Fruit fly (Drosophila melanogaster) whole organism, embryonic: ENCODE results near the gene CG15696.

Experiments
- B-H1 ChIP-seq: fragments of 200-800 bp; sonication (Bioruptor generic); IDR thresholded peaks from 3 replicates; pipeline ENCODE4 v1.3.6; 2022; ENCODE audit warnings: missing biosample characterization, missing genetic modification characterization
- Bdp1 ChIP-seq: fragments of 200-800 bp; sonication (Bioruptor generic); optimal IDR thresholded peaks from 3 replicates; lab custom pipeline; 2016; ENCODE audit warnings: missing biosample characterization, missing genetic modification characterization
- CG11696 ChIP-seq: fragments of 200-800 bp; sonication (Bioruptor generic); IDR thresholded peaks from 2 replicates; pipeline ENCODE4 v1.3.6; 2022; ENCODE audit warnings: missing biosample characterization, missing genetic modification characterization
- CG12071 ChIP-seq: fragments of 200-800 bp; sonication (Bioruptor generic); optimal IDR thresholded peaks from 3 replicates; lab custom pipeline; 2018; ENCODE audit warnings: missing biosample characterization, mild to moderate bottlenecking, missing genetic modification characterization
- CG12155 ChIP-seq: fragments of 200-800 bp; sonication (Bioruptor generic); optimal IDR thresholded peaks from 3 replicates; lab custom pipeline; 2016; ENCODE audit warnings: missing biosample characterization, missing genetic modification characterization
- CG12769 ChIP-seq: fragments of 200-800 bp; sonication (Bioruptor generic); optimal IDR thresholded peaks from 2 replicates; lab custom pipeline; 2019; ENCODE audit warnings: missing biosample characterization, mild to moderate bottlenecking, missing genetic modification characterization, moderate library complexity
- CG13894 ChIP-seq: fragments of 200-800 bp; sonication (Bioruptor generic); optimal IDR thresholded peaks from 3 replicates; lab custom pipeline; 2018; ENCODE audit warnings: missing biosample characterization, mild to moderate bottlenecking, missing genetic modification characterization, moderate library complexity
- CG17186 ChIP-seq: fragments of 200-800 bp; sonication (Bioruptor generic); optimal IDR thresholded peaks from 3 replicates; lab custom pipeline; 2017; ENCODE audit warnings: missing biosample characterization, missing genetic modification reagents, missing genetic modification characterization
- CG17612 ChIP-seq: fragments of 200-800 bp; sonication (Bioruptor generic); IDR thresholded peaks from 2 replicates; pipeline ENCODE4 v1.3.6; 2022; ENCODE audit warnings: missing biosample characterization, missing genetic modification characterization
- CG2116 ChIP-seq: fragments of 200-800 bp; sonication (Bioruptor generic); optimal IDR thresholded peaks from 3 replicates; lab custom pipeline; 2018; ENCODE audit warnings: missing biosample characterization, mild to moderate bottlenecking, missing genetic modification characterization
- CG2712 ChIP-seq: fragments of 200-800 bp; optimal IDR thresholded peaks from 3 replicates; lab custom pipeline; 2019; ENCODE audit warnings: missing biosample characterization, mild to moderate bottlenecking, missing genetic modification characterization, moderate library complexity
- CG3065 ChIP-seq: fragments of 200-800 bp; sonication (Bioruptor generic); optimal IDR thresholded peaks from 2 replicates; lab custom pipeline; 2016; ENCODE audit warnings: missing biosample characterization, missing genetic modification characterization
- CG31224 ChIP-seq: fragments of 200-800 bp; sonication (Bioruptor generic); IDR thresholded peaks from 2 replicates; pipeline ENCODE4 v1.3.6; 2022; ENCODE audit warnings: missing biosample characterization, missing genetic modification characterization
- CG3281 ChIP-seq: fragments of 200-800 bp; sonication (Bioruptor generic); optimal IDR thresholded peaks from 3 replicates; lab custom pipeline; 2017; ENCODE audit warnings: missing biosample characterization, mild to moderate bottlenecking, missing genetic modification characterization
- CG33557 ChIP-seq: fragments of 200-800 bp; sonication (Bioruptor generic); optimal IDR thresholded peaks from 2 replicates; lab custom pipeline; 2019; ENCODE audit warnings: missing biosample characterization, mild to moderate bottlenecking, missing genetic modification characterization, moderate library complexity
- CG34422 ChIP-seq: fragments of 200-800 bp; sonication (Bioruptor generic); IDR thresholded peaks from 3 replicates; pipeline ENCODE4 v1.3.6; 2022; ENCODE audit warnings: missing biosample characterization, missing genetic modification characterization
- CG6813 ChIP-seq: fragments of 200-800 bp; sonication (Bioruptor generic); optimal IDR thresholded peaks from 2 replicates; lab custom pipeline; 2017; ENCODE audit warnings: missing biosample characterization, missing genetic modification characterization, mild to moderate bottlenecking, moderate library complexity, missing genetic modification reagents
- CG6854 ChIP-seq: fragments of 200-800 bp; sonication (Bioruptor generic); optimal IDR thresholded peaks from 3 replicates; lab custom pipeline; 2017; ENCODE audit warnings: missing biosample characterization, mild to moderate bottlenecking, missing genetic modification characterization
- CG8359 ChIP-seq: fragments of 200-800 bp; sonication (Bioruptor generic); optimal IDR thresholded peaks from 2 replicates; lab custom pipeline; 2017; ENCODE audit warnings: missing biosample characterization, mild to moderate bottlenecking, missing genetic modification characterization, borderline replicate concordance
- Dfd ChIP-seq, 2 experiments: fragments of >200 bp; optimal IDR thresholded peaks; 2 replicates each; lab custom pipeline; 2017; ENCODE audit warnings: missing biosample characterization in 2 of 2, missing genetic modification characterization in 2 of 2
- Dip3 ChIP-seq: fragments of 200-800 bp; sonication (Bioruptor generic); optimal IDR thresholded peaks from 3 replicates; lab custom pipeline; 2016; ENCODE audit warnings: missing biosample characterization, missing genetic modification characterization
- Dref ChIP-seq: fragments of 200-800 bp; sonication (Bioruptor generic); IDR thresholded peaks from 2 replicates; pipeline ENCODE4 v1.3.6; 2022; ENCODE audit warnings: missing biosample characterization, missing genetic modification characterization
- Ets65A ChIP-seq: fragments of 200-800 bp; sonication (Bioruptor generic); peaks from one replicate; lab custom pipeline; 2016; ENCODE audit warnings: missing biosample characterization, missing genetic modification characterization
- H15 ChIP-seq: fragments of 200-800 bp; sonication (Bioruptor generic); IDR thresholded peaks from 3 replicates; pipeline ENCODE4 v1.3.6; 2022; ENCODE audit warnings: missing biosample characterization, missing genetic modification characterization
- HLHmδ ChIP-seq: fragments of 200-800 bp; sonication (Bioruptor generic); optimal IDR thresholded peaks from 2 replicates; lab custom pipeline; 2018; ENCODE audit warnings: missing biosample characterization, mild to moderate bottlenecking, missing genetic modification characterization, moderate library complexity
- MBD-R2 ChIP-seq: fragments of 200-800 bp; sonication (Bioruptor generic); IDR thresholded peaks from 2 replicates; pipeline ENCODE4 v1.3.6; 2022; ENCODE audit warnings: missing biosample characterization, missing genetic modification characterization
- MESR4 ChIP-seq: fragments of 200-800 bp; sonication (Bioruptor generic); optimal IDR thresholded peaks from 2 replicates; lab custom pipeline; 2018; ENCODE audit warnings: missing biosample characterization, mild to moderate bottlenecking, missing genetic modification characterization, moderate library complexity
- Myb ChIP-seq: fragments of 200-800 bp; sonication (Bioruptor generic); optimal IDR thresholded peaks from 2 replicates; lab custom pipeline; 2016; ENCODE audit warnings: missing biosample characterization, missing genetic modification characterization
- Nf-YB ChIP-seq: fragments of 200-800 bp; sonication (Bioruptor generic); optimal IDR thresholded peaks from 3 replicates; lab custom pipeline; 2019; ENCODE audit warnings: missing biosample characterization, mild to moderate bottlenecking, missing genetic modification characterization, moderate library complexity
- NfI ChIP-seq: fragments of 200-800 bp; sonication (Bioruptor generic); optimal IDR thresholded peaks from 3 replicates; lab custom pipeline; 2018; ENCODE audit warnings: missing biosample characterization, mild to moderate bottlenecking, missing genetic modification characterization, moderate library complexity
- Xbp1 ChIP-seq: fragments of 200-800 bp; sonication (Bioruptor generic); optimal IDR thresholded peaks from 3 replicates; lab custom pipeline; 2016; ENCODE audit warnings: missing biosample characterization, mild to moderate bottlenecking, missing genetic modification characterization
- Xrp1 ChIP-seq: fragments of 200-800 bp; sonication (Bioruptor generic); IDR thresholded peaks from 2 replicates; pipeline ENCODE4 v1.3.6; 2022; ENCODE audit warnings: missing biosample characterization, missing genetic modification characterization
- chif ChIP-seq, 2 experiments: fragments of 200-800 bp; sonication (Bioruptor generic); optimal IDR thresholded peaks; 3 replicates each; lab custom pipeline; 2016; ENCODE audit warnings: missing biosample characterization in 2 of 2, missing genetic modification characterization in 2 of 2
- cwo ChIP-seq: fragments of 200-800 bp; sonication (Bioruptor generic); optimal IDR thresholded peaks from 3 replicates; lab custom pipeline; 2017; ENCODE audit warnings: missing biosample characterization, missing genetic modification characterization, mild to moderate bottlenecking, moderate library complexity, missing genetic modification reagents
- dati ChIP-seq: fragments of 200-800 bp; sonication (Bioruptor generic); IDR thresholded peaks from 2 replicates; pipeline ENCODE4 v1.3.6; 2022; ENCODE audit warnings: missing biosample characterization, missing genetic modification characterization
- dimm ChIP-seq: fragments of 200-800 bp; sonication (Bioruptor generic); IDR thresholded peaks from 2 replicates; pipeline ENCODE4 v1.3.6; 2022; ENCODE audit warnings: missing biosample characterization, missing genetic modification characterization
- emc ChIP-seq: fragments of 200-800 bp; sonication (Bioruptor generic); optimal IDR thresholded peaks from 2 replicates; lab custom pipeline; 2016; ENCODE audit warnings: missing biosample characterization, missing genetic modification characterization
- esg ChIP-seq: fragments of 200-800 bp; sonication (Bioruptor generic); conservative IDR thresholded peaks from 2 replicates; pipeline ENCODE4 v1.3.6; 2022; ENCODE audit warnings: missing biosample characterization, missing genetic modification characterization
- exex ChIP-seq: fragments of 200-800 bp; sonication (Bioruptor generic); optimal IDR thresholded peaks from 4 replicates; lab custom pipeline; 2018; ENCODE audit warnings: missing biosample characterization, mild to moderate bottlenecking, missing genetic modification characterization, moderate library complexity
- fd96Cb ChIP-seq: fragments of 200-800 bp; sonication (Bioruptor generic); optimal IDR thresholded peaks from 2 replicates; lab custom pipeline; 2018; ENCODE audit warnings: missing biosample characterization, mild to moderate bottlenecking, missing genetic modification characterization, moderate library complexity
- gsb-n ChIP-seq: fragments of 200-800 bp; sonication (Bioruptor generic); optimal IDR thresholded peaks from 3 replicates; lab custom pipeline; 2018; ENCODE audit warnings: missing biosample characterization, mild to moderate bottlenecking, missing genetic modification characterization
- knrl ChIP-seq: fragments of 200-800 bp; sonication (Bioruptor generic); IDR thresholded peaks from 3 replicates; pipeline ENCODE4 v1.3.6; 2022; ENCODE audit warnings: missing biosample characterization, missing genetic modification characterization; ENCODE audit not compliant: partially characterized antibody
- lilli ChIP-seq: fragments of 200-800 bp; sonication (Bioruptor generic); optimal IDR thresholded peaks from 3 replicates; lab custom pipeline; 2016; ENCODE audit warnings: missing biosample characterization, missing genetic modification characterization
- odd ChIP-seq: fragments of 200-800 bp; sonication (Bioruptor generic); optimal IDR thresholded peaks from 2 replicates; lab custom pipeline; 2017; ENCODE audit warnings: missing biosample characterization, mild to moderate bottlenecking, missing genetic modification characterization
- pfk ChIP-seq: fragments of 200-800 bp; sonication (Bioruptor generic); optimal IDR thresholded peaks from 2 replicates; lab custom pipeline; 2018; ENCODE audit warnings: missing biosample characterization, mild to moderate bottlenecking, missing genetic modification characterization, moderate library complexity
- prd ChIP-seq, 3 experiments: fragments of >200 bp in 2 of 3; fragments of 200-800 bp in 1 of 3; sonication (Bioruptor generic) in 1 of 3; optimal IDR thresholded peaks in 2 of 3; IDR thresholded peaks in 1 of 3; 2 replicates in 2 of 3; 3 replicates in 1 of 3; pipeline versions ENCODE4 v1.3.6 to Lab custom; 2017 to 2022; ENCODE audit warnings: missing biosample characterization in 1 of 3, missing genetic modification characterization in 1 of 3
- salm ChIP-seq: fragments of 200-800 bp; sonication (Bioruptor generic); optimal IDR thresholded peaks from 2 replicates; lab custom pipeline; 2018; ENCODE audit warnings: missing biosample characterization, mild to moderate bottlenecking, missing genetic modification characterization
- vnd ChIP-seq: fragments of 200-800 bp; sonication (Bioruptor generic); IDR thresholded peaks from 3 replicates; pipeline ENCODE4 v1.3.6; 2022; ENCODE audit warnings: missing biosample characterization, missing genetic modification characterization; ENCODE audit not compliant: partially characterized antibody
- zen2 ChIP-seq: fragments of 200-800 bp; sonication (Bioruptor generic); IDR thresholded peaks from 3 replicates; pipeline ENCODE4 v1.3.6; 2022; ENCODE audit warnings: missing biosample characterization, missing genetic modification characterization; ENCODE audit not compliant: partially characterized antibody

CG15696 gene

dm6 chr3R:20830153-20830695, 16.6 kb upstream of the CG15696 start, which contains the start of gene Adss (continued):
- TF ChIP-seq salm (tag; lab: Kevin White, UChicago) (no peak), lilli (peak; percentile 45), chif (GFP tag; optimal IDR thresholded peaks at IDR 0.05; lab: Kevin White, UChicago) (peak in 1 of 2 experiments; percentile 24), cwo (peak; percentile 28), Bdp1 (GFP tag; lab: Kevin White, UChicago) (peak; percentile 18), MBD-R2 (GFP tag; lab: Robert Waterston, UW) (peak; percentile 70), Xbp1 (GFP tag; lab: Kevin White, UChicago) (peak; percentile 29), CG12155 (GFP tag; lab: Kevin White, UChicago) (peak; percentile 7), CG13894 (no peak), CG11696 (GFP tag; lab: Robert Waterston, UW) (no peak), dati (GFP tag; lab: Robert Waterston, UW) (no peak), CG12769 (tag; lab: Kevin White, UChicago) (no peak), NfI (GFP tag; lab: Kevin White, UChicago) (peak; percentile 5), CG6854 (GFP tag; lab: Kevin White, UChicago) (no peak), vnd (no peak; the same call in 2 of the 3 replicates), Myb (GFP tag; lab: Kevin White, UChicago) (peak; percentile 62), H15 (GFP tag; lab: Robert Waterston, UW) (no peak), Nf-YB (GFP tag; lab: Kevin White, UChicago) (no peak), gsb-n (tag; lab: Kevin White, UChicago) (no peak), CG12071 (GFP tag; lab: Kevin White, UChicago) (peak; percentile 43), esg (GFP tag; lab: Robert Waterston, UW) (no peak), Ets65A (GFP tag; lab: Kevin White, UChicago) (no peak), CG6813 (GFP tag; lab: Kevin White, UChicago) (no peak), CG2116 (GFP tag; lab: Kevin White, UChicago) (no peak), prd (optimal IDR thresholded peaks at IDR 0.05; lab: Kevin White, UChicago) (no peak), prd (GFP tag; IDR thresholded peaks at IDR 0.05; lab: Robert Waterston, UW) (no peak), CG2712 (tag; lab: Kevin White, UChicago) (peak; percentile 40), zen2 (GFP tag; lab: Robert Waterston, UW) (no peak), Dip3 (no peak), MESR4 (GFP tag; lab: Kevin White, UChicago) (peak; percentile 71), knrl (GFP tag; lab: Robert Waterston, UW) (peak; percentile 31; the same call in 1 of the 3 replicates), Xrp1 (GFP tag; lab: Robert Waterston, UW) (no peak), emc (GFP tag; lab: Kevin White, UChicago) (peak; percentile 2), CG3281 (GFP tag; lab: Kevin White, UChicago) (peak; percentile 29), dimm (GFP tag; lab: Robert Waterston, UW) (no peak), CG3065 (GFP tag; lab: Kevin White, UChicago) (no peak), fd96Cb (tag; lab: Kevin White, UChicago) (no peak), odd (no peak), CG17612 (GFP tag; lab: Robert Waterston, UW) (no peak), Dfd (GFP tag; optimal IDR thresholded peaks at IDR 0.05; lab: Kevin White, UChicago) (no peak), exex (tag; lab: Kevin White, UChicago) (no peak), CG8359 (GFP tag; lab: Kevin White, UChicago) (peak; percentile 3), B-H1 (no peak; the same call in 2 of the 3 replicates), HLHmδ (GFP tag; lab: Kevin White, UChicago) (peak; percentile 94), CG34422 (GFP tag; lab: Robert Waterston, UW) (peak; percentile 29; the same call in 1 of the 3 replicates), CG33557 (GFP tag; lab: Kevin White, UChicago) (no peak), Dref (GFP tag; lab: Robert Waterston, UW) (no peak), pfk (GFP tag; lab: Kevin White, UChicago) (peak; percentile 65), CG31224 (GFP tag; lab: Robert Waterston, UW) (no peak), CG17186 (peak; percentile 89)
